Worm (Caenorhabditis elegans): ENCODE measurements around the gene eps-8.

ce11 chrIV:14885584-14885983 lies 6.3 kb downstream of the eps-8 start:
- TF ChIP-seq snpc-4 (tag; optimal IDR thresholded peaks at IDR 0.05) = no peak
- TF ChIP-seq unc-39 (tag; optimal IDR thresholded peaks at IDR 0.05) = no peak
- no peak for TF ChIP-seq nhr-11 (tag; optimal IDR thresholded peaks at IDR 0.05)
- no peak for TF ChIP-seq ceh-9 (tag; optimal IDR thresholded peaks at IDR 0.05)

Data from whole organism, L3 larva.